Worm (Caenorhabditis elegans): ENCODE measurements around the gene T25D10.1.

DNA sequence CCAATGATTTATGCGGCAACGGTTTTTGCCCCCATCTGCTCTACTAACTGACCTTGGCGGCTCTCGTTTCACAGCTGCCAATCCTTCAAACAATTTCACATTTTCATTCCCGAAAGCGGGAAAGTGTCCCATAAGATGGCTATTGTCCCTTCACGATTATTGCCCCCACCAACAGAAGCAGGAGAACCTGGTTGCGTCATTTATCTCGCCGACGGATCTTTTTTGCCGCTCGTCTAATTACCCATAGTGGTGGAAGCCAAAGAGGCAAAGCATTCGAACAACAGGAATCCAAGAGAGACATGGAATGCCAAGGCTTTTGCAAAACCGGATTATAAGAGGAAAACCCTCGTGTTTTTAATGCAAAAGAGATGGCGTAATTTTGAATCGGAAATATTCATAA is 5.9 kb downstream of the T25D10.1 start:
- no peak for TF ChIP-seq hlh-6 (tag; optimal IDR thresholded peaks at IDR 0.05)
- no peak for TF ChIP-seq K02D7.2 (tag; optimal IDR thresholded peaks at IDR 0.05)
- no peak for TF ChIP-seq zip-5 (tag; optimal IDR thresholded peaks at IDR 0.05)
- TF ChIP-seq pat-9 (tag; optimal IDR thresholded peaks at IDR 0.05) = no peak
